Worm (Caenorhabditis elegans): ENCODE data around the gene F41H8.1.

The F41H8.1 gene

ce11 chrV:879171-879570 lies 45.7 kb downstream of the F41H8.1 start, which contains the start of gene srg-53:
TSS of gene srg-53 (plus strand) at chrV:879471.
- TF ChIP-seq ref-1 (GFP tag; conservative IDR thresholded peaks at IDR 0.05) (no peak), flt-1 (GFP tag; IDR thresholded peaks at IDR 0.05) (no peak), ztf-29 (GFP tag; IDR thresholded peaks at IDR 0.05) (no peak), klf-2 (GFP tag; conservative IDR thresholded peaks at IDR 0.05) (no peak), ztf-23 (GFP tag; IDR thresholded peaks at IDR 0.05) (no peak), tab-1 (GFP tag; IDR thresholded peaks at IDR 0.05) (no peak), cog-1 (tag; optimal IDR thresholded peaks at IDR 0.05) (no peak), med-1 (GFP tag; optimal IDR thresholded peaks at IDR 0.05; ENCODE audit: insufficient read depth) (no peak), T22C8.4 (GFP tag; IDR thresholded peaks at IDR 0.05) (no peak)

- TF ChIP-seq flt-1 (GFP tag; IDR thresholded peaks at IDR 0.05) (no peak), tab-1 (GFP tag; IDR thresholded peaks at IDR 0.05) (no peak), med-1 (GFP tag; optimal IDR thresholded peaks at IDR 0.05; ENCODE audit: insufficient read depth) (no peak), ref-1 (GFP tag; conservative IDR thresholded peaks at IDR 0.05) (no peak), ztf-29 (GFP tag; IDR thresholded peaks at IDR 0.05) (no peak), cog-1 (tag; optimal IDR thresholded peaks at IDR 0.05) (no peak), klf-2 (GFP tag; conservative IDR thresholded peaks at IDR 0.05) (no peak)
These were observed 50.9 kb downstream of the F41H8.1 start, which contains the start of gene srj-38 for ce11 chrV:884324-884723. TSS of gene srj-38 (minus strand) at chrV:884424.

Measured in whole organism, midembryonic.